Fruit fly (Drosophila melanogaster): ENCODE results near the gene CG11656.

Gene CG11656

dm6 chr3R:12960929-12961855 is 48.5 kb upstream of the CG11656 start, which contains the start of gene Spc25 (continued):
- TF ChIP-seq phol (tag; optimal IDR thresholded peaks at IDR 0.05), result peak; percentile 42
- TF ChIP-seq Dip2 (GFP tag; IDR thresholded peaks at IDR 0.05), result no peak
- TF ChIP-seq ftz-f1 (GFP tag; optimal IDR thresholded peaks at IDR 0.05), result no peak
- peak; percentile 38 for TF ChIP-seq CG3163 (GFP tag; optimal IDR thresholded peaks at IDR 0.05)
- TF ChIP-seq chif (GFP tag; optimal IDR thresholded peaks at IDR 0.05), result peak in 1 of 2 experiments; percentile 56
- TF ChIP-seq toy (GFP tag; IDR thresholded peaks at IDR 0.05), result no peak
- no peak for TF ChIP-seq fru (optimal IDR thresholded peaks at IDR 0.05)
- TF ChIP-seq ken (GFP tag; IDR thresholded peaks at IDR 0.05), result peak; percentile 75; the same call in 2 of the 3 replicates
- TF ChIP-seq jing (GFP tag; optimal IDR thresholded peaks at IDR 0.05), result no peak
- peak; percentile 58 for TF ChIP-seq CG9876 (GFP tag; optimal IDR thresholded peaks at IDR 0.05)
- TF ChIP-seq Hr78 (GFP tag; optimal IDR thresholded peaks at IDR 0.05), result no peak
- TF ChIP-seq grau (tag; optimal IDR thresholded peaks at IDR 0.05), result no peak
- no peak for TF ChIP-seq CG31365 (tag; optimal IDR thresholded peaks at IDR 0.05)
- peak; percentile 92 for TF ChIP-seq CG9932 (GFP tag; IDR thresholded peaks at IDR 0.05)
- peak; percentile 66; the same call in 1 of the 2 replicates for TF ChIP-seq ranshi (GFP tag; IDR thresholded peaks at IDR 0.05)
- TF ChIP-seq E2f2 (GFP tag; IDR thresholded peaks at IDR 0.05), result peak; percentile 88
- TF ChIP-seq CG2678 (tag; optimal IDR thresholded peaks at IDR 0.05), result peak; percentile 9
- TF ChIP-seq Sin3A (optimal IDR thresholded peaks at IDR 0.05), result peak; percentile 87
- peak; percentile 86 for TF ChIP-seq mld (GFP tag; IDR thresholded peaks at IDR 0.05; ENCODE audit: partially characterized antibody)
- TF ChIP-seq sens-2 (GFP tag; IDR thresholded peaks at IDR 0.05), result no peak
- peak; percentile 75 for TF ChIP-seq nerfin-2 (GFP tag; IDR thresholded peaks at IDR 0.05; ENCODE audit: partially characterized antibody)
- no peak for TF ChIP-seq ac (GFP tag; optimal IDR thresholded peaks at IDR 0.05)
- peak; percentile 47 for TF ChIP-seq CG12155 (GFP tag; optimal IDR thresholded peaks at IDR 0.05)
- TF ChIP-seq trem (tag; optimal IDR thresholded peaks at IDR 0.05), result peak; percentile 84
- peak; percentile 79 for TF ChIP-seq CG2116 (GFP tag; optimal IDR thresholded peaks at IDR 0.05)
- TF ChIP-seq Hand (GFP tag; optimal IDR thresholded peaks at IDR 0.05), result no peak
- no peak for TF ChIP-seq D (optimal IDR thresholded peaks at IDR 0.05)
- TF ChIP-seq D (GFP tag; optimal IDR thresholded peaks at IDR 0.05), result no peak
- 0 out of 2 replicates have a peak, but pooled peaks have one; percentile 20 for TF ChIP-seq CG14014 (GFP tag; IDR thresholded peaks at IDR 0.05)
- TF ChIP-seq CG6254 (GFP tag; optimal IDR thresholded peaks at IDR 0.05), result no peak
- no peak for TF ChIP-seq HLHmδ (GFP tag; optimal IDR thresholded peaks at IDR 0.05)
- TF ChIP-seq CG16815 (GFP tag; optimal IDR thresholded peaks at IDR 0.05), result no peak
- no peak for TF ChIP-seq CG2889 (GFP tag; IDR thresholded peaks at IDR 0.05)
- no peak for TF ChIP-seq kah (GFP tag; optimal IDR thresholded peaks at IDR 0.05)
- TF ChIP-seq nom (GFP tag; optimal IDR thresholded peaks at IDR 0.05), result no peak
- no peak for TF ChIP-seq croc (GFP tag; conservative IDR thresholded peaks at IDR 0.05)
- no peak for TF ChIP-seq aop (GFP tag; IDR thresholded peaks at IDR 0.05)
- no peak for TF ChIP-seq Fer3 (tag; optimal IDR thresholded peaks at IDR 0.05)
- no peak for TF ChIP-seq oc (tag; optimal IDR thresholded peaks at IDR 0.05)
- peak; percentile 63; the same call in 1 of the 3 replicates for TF ChIP-seq H15 (GFP tag; IDR thresholded peaks at IDR 0.05)
- no peak for TF ChIP-seq CG2202 (tag; optimal IDR thresholded peaks at IDR 0.05)
- no peak for TF ChIP-seq Lim3 (GFP tag; IDR thresholded peaks at IDR 0.05)
- peak; percentile 43 for TF ChIP-seq dm (GFP tag; optimal IDR thresholded peaks at IDR 0.05)
- TF ChIP-seq CG3847 (GFP tag; IDR thresholded peaks at IDR 0.05), result peak; percentile 64
- TF ChIP-seq CG15073 (GFP tag; optimal IDR thresholded peaks at IDR 0.05), result no peak
- no peak for TF ChIP-seq CrebB (tag; optimal IDR thresholded peaks at IDR 0.05)
- no peak for TF ChIP-seq CG34376 (GFP tag; optimal IDR thresholded peaks at IDR 0.05)
- TF ChIP-seq Hsf (GFP tag; optimal IDR thresholded peaks at IDR 0.05), result peak; percentile 64
- TF ChIP-seq Neu2 (GFP tag; optimal IDR thresholded peaks at IDR 0.05; ENCODE audit: borderline replicate concordance), result no peak
- TF ChIP-seq CG30431 (GFP tag; optimal IDR thresholded peaks at IDR 0.05), result no peak

Measured in whole organism, embryonic.